Fruit fly (Drosophila melanogaster) whole organism, embryonic: ENCODE results near the gene Acp76A.

Experiments
- Antp ChIP-seq: fragments of 200-800 bp; sonication (Bioruptor generic); optimal IDR thresholded peaks from 3 replicates; lab custom pipeline; 2016; ENCODE audit warnings: missing biosample characterization, missing genetic modification characterization
- Awh ChIP-seq: fragments of 200-800 bp; sonication (Bioruptor generic); IDR thresholded peaks from 2 replicates; pipeline ENCODE4, ENCODE4 v1.3.6; 2022; ENCODE audit warnings: missing biosample characterization, missing genetic modification characterization
- Bgb ChIP-seq: fragments of 200-800 bp; sonication (Bioruptor generic); IDR thresholded peaks from 2 replicates; pipeline ENCODE4 v1.3.6; 2022; ENCODE audit warnings: missing biosample characterization, missing genetic modification characterization; ENCODE audit not compliant: partially characterized antibody
- CG11456 ChIP-seq: fragments of 200-800 bp; sonication (Bioruptor generic); IDR thresholded peaks from 3 replicates; pipeline ENCODE4 v1.3.6; 2022; ENCODE audit warnings: missing biosample characterization, missing genetic modification characterization
- CG11504 ChIP-seq: fragments of 200-800 bp; sonication (Bioruptor generic); optimal IDR thresholded peaks from 3 replicates; lab custom pipeline; 2019; ENCODE audit warnings: missing biosample characterization, mild to moderate bottlenecking, missing genetic modification characterization, moderate library complexity
- CG14710 ChIP-seq: fragments of 200-800 bp; sonication (Bioruptor generic); optimal IDR thresholded peaks from 3 replicates; lab custom pipeline; 2019; ENCODE audit warnings: missing biosample characterization, mild to moderate bottlenecking, missing genetic modification characterization, moderate library complexity
- CG17186 ChIP-seq: fragments of 200-800 bp; sonication (Bioruptor generic); optimal IDR thresholded peaks from 3 replicates; lab custom pipeline; 2017; ENCODE audit warnings: missing biosample characterization, missing genetic modification reagents, missing genetic modification characterization
- CG18619 ChIP-seq: fragments of 200-800 bp; sonication (Bioruptor generic); optimal IDR thresholded peaks from 3 replicates; lab custom pipeline; 2017; ENCODE audit warnings: missing biosample characterization, mild to moderate bottlenecking, missing genetic modification characterization
- CG31365 ChIP-seq: fragments of 200-800 bp; sonication (Bioruptor generic); optimal IDR thresholded peaks from 2 replicates; lab custom pipeline; 2018; ENCODE audit warnings: missing biosample characterization, mild to moderate bottlenecking, missing genetic modification characterization
- CG34224 ChIP-seq: fragments of 200-800 bp; sonication (Bioruptor generic); IDR thresholded peaks from 3 replicates; pipeline ENCODE4 v1.3.6; 2022; ENCODE audit warnings: missing biosample characterization, missing genetic modification characterization; ENCODE audit not compliant: partially characterized antibody
- CG3995 ChIP-seq: fragments of 200-800 bp; sonication (Bioruptor generic); optimal IDR thresholded peaks from 3 replicates; lab custom pipeline; 2016; ENCODE audit warnings: missing biosample characterization, missing genetic modification characterization
- CG42726 ChIP-seq: fragments of 200-800 bp; sonication (Bioruptor generic); IDR thresholded peaks from 2 replicates; pipeline ENCODE4 v1.3.6; 2022; ENCODE audit warnings: missing biosample characterization, missing genetic modification characterization; ENCODE audit not compliant: partially characterized antibody
- CG5180 ChIP-seq: fragments of 200-800 bp; sonication (Bioruptor generic); optimal IDR thresholded peaks from 3 replicates; lab custom pipeline; 2017; ENCODE audit warnings: missing biosample characterization, missing genetic modification characterization, mild to moderate bottlenecking, moderate library complexity, missing genetic modification reagents
- CG6254 ChIP-seq: fragments of 200-800 bp; sonication (Bioruptor generic); optimal IDR thresholded peaks from 3 replicates; lab custom pipeline; 2017; ENCODE audit warnings: mild to moderate bottlenecking, missing biosample characterization, missing genetic modification reagents, missing genetic modification characterization
- CG6683 ChIP-seq: fragments of 200-800 bp; sonication (Bioruptor generic); optimal IDR thresholded peaks from 2 replicates; lab custom pipeline; 2017; ENCODE audit warnings: missing biosample characterization, mild to moderate bottlenecking, missing genetic modification characterization, missing genetic modification reagents
- CG6813 ChIP-seq: fragments of 200-800 bp; sonication (Bioruptor generic); optimal IDR thresholded peaks from 2 replicates; lab custom pipeline; 2017; ENCODE audit warnings: missing biosample characterization, missing genetic modification characterization, mild to moderate bottlenecking, moderate library complexity, missing genetic modification reagents
- CG7839 ChIP-seq: fragments of 200-800 bp; sonication (Bioruptor generic); optimal IDR thresholded peaks from 3 replicates; lab custom pipeline; 2018; ENCODE audit warnings: missing biosample characterization, mild to moderate bottlenecking, missing genetic modification characterization, moderate library complexity
- CG9876 ChIP-seq: fragments of 200-800 bp; sonication (Bioruptor generic); optimal IDR thresholded peaks from 2 replicates; lab custom pipeline; 2016; ENCODE audit warnings: missing biosample characterization, missing genetic modification characterization
- Chrac-16 ChIP-seq: fragments of 200-800 bp; sonication (Bioruptor generic); optimal IDR thresholded peaks from 3 replicates; lab custom pipeline; 2016; ENCODE audit warnings: missing biosample characterization, missing genetic modification characterization
- CkIIα-i1 ChIP-seq: fragments of 200-800 bp; sonication (Bioruptor generic); IDR thresholded peaks from 2 replicates; pipeline ENCODE4 v1.3.6; 2022; ENCODE audit warnings: missing biosample characterization, missing genetic modification characterization
- Doc3 ChIP-seq: fragments of 200-800 bp; sonication (Bioruptor generic); IDR thresholded peaks from 3 replicates; pipeline ENCODE4 v1.3.6; 2022; ENCODE audit warnings: missing biosample characterization, missing genetic modification characterization; ENCODE audit not compliant: partially characterized antibody
- Elba2 ChIP-seq: fragments of 200-800 bp; sonication (Bioruptor generic); optimal IDR thresholded peaks from 3 replicates; lab custom pipeline; 2016; ENCODE audit warnings: missing biosample characterization, missing genetic modification characterization
- Hey ChIP-seq: fragments of 200-800 bp; sonication (Bioruptor generic); optimal IDR thresholded peaks from 3 replicates; lab custom pipeline; 2018; ENCODE audit warnings: missing biosample characterization, mild to moderate bottlenecking, missing genetic modification characterization
- Hr78 ChIP-seq, 2 experiments: fragments of 200-800 bp in 1 of 2; fragments of >200 bp in 1 of 2; sonication (Bioruptor generic) in 1 of 2; optimal IDR thresholded peaks; 2 replicates each; lab custom pipeline; 2017 to 2019; ENCODE audit warnings: missing biosample characterization in 2 of 2, missing genetic modification characterization in 2 of 2, mild to moderate bottlenecking in 1 of 2, moderate library complexity in 1 of 2
- NfI ChIP-seq: fragments of 200-800 bp; sonication (Bioruptor generic); optimal IDR thresholded peaks from 3 replicates; lab custom pipeline; 2018; ENCODE audit warnings: missing biosample characterization, mild to moderate bottlenecking, missing genetic modification characterization, moderate library complexity
- Ptx1 ChIP-seq: fragments of 200-800 bp; sonication (Bioruptor generic); IDR thresholded peaks from 2 replicates; pipeline ENCODE4 v1.3.6; 2022; ENCODE audit warnings: missing biosample characterization, missing genetic modification characterization
- Rfx ChIP-seq: fragments of 200-800 bp; sonication (Bioruptor generic); IDR thresholded peaks from 2 replicates; pipeline ENCODE4 v1.3.6; 2022; ENCODE audit warnings: missing biosample characterization, missing genetic modification characterization
- TFAM ChIP-seq: fragments of 200-800 bp; sonication (Bioruptor generic); optimal IDR thresholded peaks from 2 replicates; lab custom pipeline; 2017; ENCODE audit warnings: missing biosample characterization, missing genetic modification characterization, inconsistent platforms
- Xbp1 ChIP-seq: fragments of 200-800 bp; sonication (Bioruptor generic); optimal IDR thresholded peaks from 3 replicates; lab custom pipeline; 2016; ENCODE audit warnings: missing biosample characterization, mild to moderate bottlenecking, missing genetic modification characterization
- al ChIP-seq: fragments of 200-800 bp; sonication (Bioruptor generic); IDR thresholded peaks from 2 replicates; pipeline ENCODE4 v1.3.6; 2022; ENCODE audit warnings: missing biosample characterization, missing genetic modification characterization
- ato ChIP-seq: fragments of 200-800 bp; sonication (Bioruptor generic); IDR thresholded peaks from 2 replicates; pipeline ENCODE4 v1.3.6; 2022; ENCODE audit warnings: missing biosample characterization, missing genetic modification characterization; ENCODE audit not compliant: partially characterized antibody
- dmrt11E ChIP-seq: fragments of 200-800 bp; sonication (Bioruptor generic); optimal IDR thresholded peaks from 3 replicates; lab custom pipeline; 2018; ENCODE audit warnings: missing biosample characterization, mild to moderate bottlenecking, missing genetic modification characterization, moderate library complexity
- eve ChIP-seq, 2 experiments: fragments of >200 bp; optimal IDR thresholded peaks; 2 replicates each; lab custom pipeline; 2017; ENCODE audit warnings: missing biosample characterization in 2 of 2, missing genetic modification characterization in 2 of 2
- fd102C ChIP-seq: fragments of 200-800 bp; sonication (Bioruptor generic); optimal IDR thresholded peaks from 2 replicates; lab custom pipeline; 2018; ENCODE audit warnings: missing biosample characterization, mild to moderate bottlenecking, missing genetic modification characterization, moderate library complexity
- fd96Cb ChIP-seq: fragments of 200-800 bp; sonication (Bioruptor generic); optimal IDR thresholded peaks from 2 replicates; lab custom pipeline; 2018; ENCODE audit warnings: missing biosample characterization, mild to moderate bottlenecking, missing genetic modification characterization, moderate library complexity
- hb ChIP-seq: fragments of 200-800 bp; sonication (Bioruptor generic); IDR thresholded peaks from 3 replicates; pipeline ENCODE4 v1.3.6; 2022; ENCODE audit warnings: missing biosample characterization, missing genetic modification characterization; ENCODE audit not compliant: partially characterized antibody
- mirr ChIP-seq: fragments of 200-800 bp; sonication (Bioruptor generic); optimal IDR thresholded peaks from 3 replicates; lab custom pipeline; 2018; ENCODE audit warnings: missing biosample characterization, mild to moderate bottlenecking, missing genetic modification characterization
- nau ChIP-seq: fragments of 200-800 bp; sonication (Bioruptor generic); optimal IDR thresholded peaks from 3 replicates; lab custom pipeline; 2017; ENCODE audit warnings: missing biosample characterization, mild to moderate bottlenecking, missing genetic modification characterization, missing genetic modification reagents
- sc ChIP-seq, 3 experiments: fragments of >200 bp in 2 of 3; fragments of 200-800 bp in 1 of 3; sonication (Bioruptor generic) in 1 of 3; optimal IDR thresholded peaks; 2 replicates in 2 of 3; 3 replicates in 1 of 3; lab custom pipeline; 2017; ENCODE audit warnings: mild to moderate bottlenecking in 1 of 3, missing biosample characterization in 1 of 3, missing genetic modification characterization in 1 of 3, missing genetic modification reagents in 1 of 3
- sima ChIP-seq: fragments of 200-800 bp; sonication (Bioruptor generic); optimal IDR thresholded peaks from 2 replicates; lab custom pipeline; 2016; ENCODE audit warnings: missing biosample characterization, missing genetic modification characterization
- so ChIP-seq: fragments of 200-800 bp; sonication (Bioruptor generic); IDR thresholded peaks from 3 replicates; pipeline ENCODE4 v1.3.6; 2022; ENCODE audit warnings: missing biosample characterization, missing genetic modification characterization
- sqz ChIP-seq: fragments of 200-800 bp; sonication (Bioruptor generic); optimal IDR thresholded peaks from 3 replicates; lab custom pipeline; 2018; ENCODE audit warnings: missing biosample characterization, mild to moderate bottlenecking, missing genetic modification characterization
- ssp ChIP-seq: fragments of 200-800 bp; sonication (Bioruptor generic); IDR thresholded peaks from 2 replicates; pipeline ENCODE4 v1.3.6; 2022; ENCODE audit warnings: missing biosample characterization, missing genetic modification characterization
- stc ChIP-seq: fragments of 200-800 bp; sonication (Bioruptor generic); IDR thresholded peaks from 2 replicates; pipeline ENCODE4 v1.3.6; 2022; ENCODE audit warnings: missing biosample characterization, missing genetic modification characterization
- trh ChIP-seq: fragments of 200-800 bp; sonication (Bioruptor generic); optimal IDR thresholded peaks from 2 replicates; lab custom pipeline; 2016; ENCODE audit warnings: missing biosample characterization, missing genetic modification characterization
- wor ChIP-seq: fragments of 200-800 bp; sonication (Bioruptor generic); IDR thresholded peaks from 2 replicates; pipeline ENCODE4 v1.3.6; 2022; ENCODE audit warnings: missing biosample characterization, missing genetic modification characterization
- zfh2 ChIP-seq: fragments of 200-800 bp; sonication (Bioruptor generic); optimal IDR thresholded peaks from 2 replicates; lab custom pipeline; 2016; ENCODE audit warnings: missing biosample characterization, missing genetic modification characterization

The Acp76A gene

DNA sequence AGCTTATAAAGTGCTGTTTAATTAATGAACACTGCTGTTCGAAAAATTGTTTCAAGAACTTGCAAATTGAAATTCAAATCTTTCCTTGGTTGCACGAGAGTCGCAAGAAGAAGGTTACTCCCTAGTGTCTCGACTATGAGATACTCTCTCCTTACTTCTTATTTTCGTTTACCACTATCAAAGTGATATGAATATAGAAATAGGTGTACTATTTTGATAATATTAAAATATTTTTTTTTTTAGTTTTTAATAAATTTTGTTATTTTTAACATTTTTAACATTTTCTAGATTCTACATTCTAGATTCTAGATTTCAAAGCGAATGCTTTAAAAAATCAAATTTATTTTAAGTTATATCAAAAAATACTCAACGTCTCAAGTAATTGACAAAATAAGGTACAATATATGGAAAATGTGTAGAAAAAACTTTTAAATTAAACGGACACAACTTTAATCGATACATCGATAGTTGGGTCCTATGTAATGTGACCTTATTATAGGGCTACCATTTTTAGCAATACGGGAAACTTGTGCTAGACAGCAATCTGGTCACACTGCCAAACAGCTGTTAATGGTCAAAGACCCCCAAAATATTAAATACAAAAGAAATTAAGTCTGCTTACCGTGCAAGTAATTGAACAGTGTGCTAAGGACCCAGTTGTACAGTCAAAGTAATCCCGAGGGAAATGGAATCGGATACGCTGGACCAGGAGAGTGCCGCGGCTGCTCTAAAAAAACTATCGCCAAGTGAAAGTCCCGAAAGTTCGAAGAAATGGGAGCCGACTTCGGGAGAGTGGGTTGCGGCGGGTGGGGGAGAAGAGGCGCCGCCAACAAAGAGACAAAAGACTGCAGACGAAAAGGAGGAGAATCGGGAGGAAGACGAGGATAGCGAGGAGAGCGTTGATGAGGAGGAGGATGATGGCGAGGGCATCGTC is 40.6 kb upstream of the Acp76A start, which contains the start of gene MESR6 (continued):
- TF ChIP-seq so (GFP tag; lab: Robert Waterston, UW): no peak
- TF ChIP-seq CG9876 (GFP tag; lab: Kevin White, UChicago): no peak
- TF ChIP-seq CkIIα-i1 (GFP tag; lab: Robert Waterston, UW): no peak
- no peak for TF ChIP-seq TFAM (GFP tag; lab: Kevin White, UChicago)
- TF ChIP-seq nau (GFP tag; lab: Kevin White, UChicago): no peak
- no peak for TF ChIP-seq wor (GFP tag; lab: Robert Waterston, UW)
- peak; percentile 4; the same call in 1 of the 2 replicates for TF ChIP-seq Rfx (GFP tag; lab: Robert Waterston, UW)
- no peak for TF ChIP-seq Elba2 (GFP tag; lab: Kevin White, UChicago)
- no peak for TF ChIP-seq Chrac-16 (GFP tag; lab: Kevin White, UChicago)
- peak; percentile 52 for TF ChIP-seq CG11504 (tag; lab: Kevin White, UChicago)
- TF ChIP-seq ssp: no peak
- TF ChIP-seq fd102C: no peak
- peak; percentile 43; the same call in 1 of the 2 replicates for TF ChIP-seq CG42726
- no peak for TF ChIP-seq CG6254 (GFP tag; lab: Kevin White, UChicago)
- no peak for TF ChIP-seq Hey (tag; lab: Kevin White, UChicago)
- no peak for TF ChIP-seq CG17186 (GFP tag; lab: Kevin White, UChicago)
- peak; percentile 57 for TF ChIP-seq CG7839 (tag; lab: Kevin White, UChicago)
- no peak for TF ChIP-seq eve (GFP tag; optimal IDR thresholded peaks at IDR 0.05; lab: Kevin White, UChicago)
- TF ChIP-seq CG6683 (GFP tag; lab: Kevin White, UChicago): no peak
- TF ChIP-seq Xbp1 (GFP tag; lab: Kevin White, UChicago): peak; percentile 2
- no peak for TF ChIP-seq dmrt11E (tag; lab: Kevin White, UChicago)
- 0 out of 3 replicates have a peak, but pooled peaks have one; percentile 65 for TF ChIP-seq CG11456 (GFP tag; lab: Robert Waterston, UW)
- TF ChIP-seq al: no peak
- no peak for TF ChIP-seq mirr (GFP tag; lab: Kevin White, UChicago)
- 0 out of 2 replicates have a peak, but pooled peaks have one; percentile 23 for TF ChIP-seq stc (GFP tag; lab: Robert Waterston, UW)
- TF ChIP-seq zfh2 (GFP tag; lab: Kevin White, UChicago): no peak
- TF ChIP-seq sima (GFP tag; lab: Kevin White, UChicago): no peak
- no peak for TF ChIP-seq CG31365 (tag; lab: Kevin White, UChicago)
- TF ChIP-seq sqz (GFP tag; lab: Kevin White, UChicago): no peak
- no peak for TF ChIP-seq CG6813
- TF ChIP-seq Ptx1 (GFP tag; lab: Robert Waterston, UW): no peak
- no peak for TF ChIP-seq fd96Cb (tag; lab: Kevin White, UChicago)
- no peak for TF ChIP-seq Hr78 (GFP tag; optimal IDR thresholded peaks at IDR 0.05; lab: Kevin White, UChicago)
- TF ChIP-seq Bgb (GFP tag; lab: Robert Waterston, UW): peak; percentile 85
- peak; percentile 69 for TF ChIP-seq CG14710 (tag; lab: Kevin White, UChicago)
- no peak for TF ChIP-seq CG3995 (GFP tag; lab: Kevin White, UChicago)
- no peak for TF ChIP-seq Antp (GFP tag; lab: Kevin White, UChicago)
- TF ChIP-seq CG5180 (GFP tag; lab: Kevin White, UChicago): no peak
- peak; percentile 41 for TF ChIP-seq CG18619 (GFP tag; lab: Kevin White, UChicago)
- TF ChIP-seq Doc3: peak; percentile 78
- peak; percentile 11; the same call in 1 of the 2 replicates for TF ChIP-seq Awh (GFP tag; lab: Robert Waterston, UW)
- peak; percentile 47 for TF ChIP-seq hb (GFP tag; lab: Robert Waterston, UW)
- TF ChIP-seq ato (GFP tag; lab: Robert Waterston, UW): peak; percentile 58
- no peak for TF ChIP-seq sc (optimal IDR thresholded peaks at IDR 0.05; lab: Kevin White, UChicago)
- no peak for TF ChIP-seq sc (GFP tag; optimal IDR thresholded peaks at IDR 0.05; lab: Kevin White, UChicago)
- peak; percentile 92 for TF ChIP-seq CG34224 (GFP tag; lab: Robert Waterston, UW)
- no peak for TF ChIP-seq trh (GFP tag; lab: Kevin White, UChicago)
- no peak for TF ChIP-seq NfI (GFP tag; lab: Kevin White, UChicago)
